Worm (Caenorhabditis elegans) whole organism, L3 larva: ENCODE results near the gene K04A8.1.
A peak's percentile ranks its signal among the peaks of the same experiment; 100 is the strongest.

ENCODE experiments used
- R02D3.7 ChIP-seq: fragments of 150-350 bp; optimal IDR thresholded peaks from 2 replicates; lab custom pipeline; 2014; ENCODE audit warnings: missing biosample characterization, missing genetic modification characterization
- ZK546.5 ChIP-seq: sonication (generic microtip); optimal IDR thresholded peaks from 2 replicates; lab custom pipeline; 2017; ENCODE audit warnings: missing biosample characterization, missing genetic modification characterization
- ama-1 ChIP-seq: fragments of 150-350 bp; optimal IDR thresholded peaks from 2 replicates; lab custom pipeline; 2018
- ceh-16 ChIP-seq: sonication (generic microtip); optimal IDR thresholded peaks from 2 replicates; lab custom pipeline; 2017; ENCODE audit warnings: missing biosample characterization, missing genetic modification characterization
- ceh-28 ChIP-seq: fragments of 150-350 bp; optimal IDR thresholded peaks from 2 replicates; lab custom pipeline; 2014; ENCODE audit warnings: missing biosample characterization, missing genetic modification reagents, missing genetic modification characterization
- ceh-82 ChIP-seq: fragments of 150-350 bp; optimal IDR thresholded peaks from 2 replicates; lab custom pipeline; 2014; ENCODE audit warnings: missing biosample characterization, missing genetic modification characterization
- daf-12 ChIP-seq: fragments of 150-350 bp; optimal IDR thresholded peaks from 2 replicates; lab custom pipeline; 2014; ENCODE audit warnings: missing biosample characterization, missing genetic modification reagents, missing genetic modification characterization
- egl-27 ChIP-seq: sonication (generic microtip); optimal IDR thresholded peaks from 4 replicates; lab custom pipeline; 2017; ENCODE audit warnings: missing biosample characterization, missing genetic modification reagents, missing genetic modification characterization
- egl-5 ChIP-seq: fragments of 150-350 bp; optimal IDR thresholded peaks from 2 replicates; lab custom pipeline; 2017; ENCODE audit warnings: missing biosample characterization, missing genetic modification reagents, missing genetic modification characterization, inconsistent platforms
- elt-1 ChIP-seq: fragments of 150-350 bp; optimal IDR thresholded peaks from 2 replicates; lab custom pipeline; 2014; ENCODE audit warnings: missing biosample characterization, missing genetic modification characterization
- elt-2 ChIP-seq: sonication (generic microtip); optimal IDR thresholded peaks from 2 replicates; lab custom pipeline; 2016; ENCODE audit warnings: missing genetic modification reagents, mild to moderate bottlenecking, missing genetic modification characterization, missing compliant biosample characterization
- fkh-10 ChIP-seq: sonication (generic microtip); optimal IDR thresholded peaks from 2 replicates; lab custom pipeline; 2017; ENCODE audit warnings: missing biosample characterization, missing genetic modification reagents, missing genetic modification characterization
- fkh-2 ChIP-seq: fragments of 150-350 bp; optimal IDR thresholded peaks from 2 replicates; lab custom pipeline; 2014; ENCODE audit warnings: missing biosample characterization, missing genetic modification reagents, missing genetic modification characterization
- fos-1 ChIP-seq: fragments of 150-350 bp; optimal IDR thresholded peaks from 2 replicates; lab custom pipeline; 2014; ENCODE audit warnings: missing biosample characterization, missing genetic modification characterization
- hmg-11 ChIP-seq: sonication (generic microtip); optimal IDR thresholded peaks from 2 replicates; lab custom pipeline; 2016; ENCODE audit warnings: missing genetic modification characterization, missing compliant biosample characterization
- jun-1 ChIP-seq: fragments of 150-350 bp; optimal IDR thresholded peaks from 2 replicates; lab custom pipeline; 2014; ENCODE audit warnings: missing biosample characterization, missing genetic modification reagents, missing genetic modification characterization
- lin-15B ChIP-seq: fragments of 150-350 bp; optimal IDR thresholded peaks from 2 replicates; lab custom pipeline; 2014; ENCODE audit warnings: missing biosample characterization, missing genetic modification characterization
- lin-39 ChIP-seq: fragments of 150-350 bp; optimal IDR thresholded peaks from 2 replicates; lab custom pipeline; 2018; ENCODE audit warnings: missing biosample characterization, missing genetic modification reagents, missing genetic modification characterization
- lsy-12 ChIP-seq: sonication (generic microtip); optimal IDR thresholded peaks from 2 replicates; lab custom pipeline; 2016; ENCODE audit warnings: mild to moderate bottlenecking, missing genetic modification characterization, missing compliant biosample characterization
- mdl-1 ChIP-seq: fragments of 150-350 bp; optimal IDR thresholded peaks from 2 replicates; lab custom pipeline; 2014; ENCODE audit warnings: missing biosample characterization, missing genetic modification characterization
- nfya-1 ChIP-seq: sonication (generic microtip); optimal IDR thresholded peaks from 2 replicates; lab custom pipeline; 2017; ENCODE audit warnings: missing genetic modification characterization, mild to moderate bottlenecking, missing compliant biosample characterization, antibody characterized with exemption, moderate library complexity; ENCODE audit not compliant: insufficient read depth
- nhr-11 ChIP-seq: fragments of 150-350 bp; optimal IDR thresholded peaks from 2 replicates; lab custom pipeline; 2014; ENCODE audit warnings: missing biosample characterization, missing genetic modification characterization
- nhr-12 ChIP-seq: fragments of 150-350 bp; optimal IDR thresholded peaks from 2 replicates; lab custom pipeline; 2014; ENCODE audit warnings: missing biosample characterization, missing genetic modification characterization
- nhr-23 ChIP-seq: fragments of 150-350 bp; optimal IDR thresholded peaks from 2 replicates; lab custom pipeline; 2014; ENCODE audit warnings: missing biosample characterization, missing genetic modification reagents, missing genetic modification characterization
- nhr-237 ChIP-seq: fragments of 150-350 bp; optimal IDR thresholded peaks from 2 replicates; lab custom pipeline; 2014; ENCODE audit warnings: missing biosample characterization, missing genetic modification characterization
- nhr-25 ChIP-seq: sonication (generic microtip); optimal IDR thresholded peaks from 2 replicates; lab custom pipeline; 2017; ENCODE audit warnings: missing biosample characterization, missing genetic modification characterization
- nhr-43 ChIP-seq: sonication (generic microtip); optimal IDR thresholded peaks from 2 replicates; lab custom pipeline; 2016; ENCODE audit warnings: mild to moderate bottlenecking, missing genetic modification characterization, missing compliant biosample characterization; ENCODE audit not compliant: poor library complexity, severe bottlenecking
- nhr-67 ChIP-seq: fragments of 150-350 bp; optimal IDR thresholded peaks from 2 replicates; lab custom pipeline; 2014; ENCODE audit warnings: missing biosample characterization, missing genetic modification characterization
- nhr-76 ChIP-seq: fragments of 150-350 bp; sonication (generic microtip); optimal IDR thresholded peaks from 5 replicates; lab custom pipeline; 2014; ENCODE audit warnings: missing biosample characterization, missing genetic modification characterization
- nhr-77 ChIP-seq: fragments of 150-350 bp; optimal IDR thresholded peaks from 2 replicates; lab custom pipeline; 2014; ENCODE audit warnings: missing biosample characterization, missing genetic modification characterization
- pha-4 ChIP-seq: fragments of 150-350 bp; optimal IDR thresholded peaks from 2 replicates; lab custom pipeline; 2014; ENCODE audit warnings: missing biosample characterization, missing genetic modification reagents, missing genetic modification characterization
- pqm-1 ChIP-seq: fragments of 150-350 bp; optimal IDR thresholded peaks from 2 replicates; lab custom pipeline; 2017; ENCODE audit warnings: missing biosample characterization, missing genetic modification characterization, inconsistent platforms
- sea-2 ChIP-seq: fragments of 150-350 bp; sonication (generic microtip); optimal IDR thresholded peaks from 4 replicates; lab custom pipeline; 2014; ENCODE audit warnings: missing biosample characterization, missing genetic modification reagents, missing genetic modification characterization
- skn-1 ChIP-seq: fragments of 150-350 bp; optimal IDR thresholded peaks from 2 replicates; lab custom pipeline; 2014; ENCODE audit warnings: missing biosample characterization, missing genetic modification characterization
- snpc-4 ChIP-seq: fragments of 150-350 bp; optimal IDR thresholded peaks from 2 replicates; lab custom pipeline; 2014; ENCODE audit warnings: missing biosample characterization, missing genetic modification characterization
- tbx-2 ChIP-seq: sonication (generic microtip); optimal IDR thresholded peaks from 2 replicates; lab custom pipeline; 2016; ENCODE audit warnings: mild to moderate bottlenecking, missing genetic modification characterization, missing compliant biosample characterization
- unc-39 ChIP-seq: sonication (generic microtip); optimal IDR thresholded peaks from 4 replicates; lab custom pipeline; 2017; ENCODE audit warnings: missing biosample characterization, missing genetic modification characterization
- unc-62 ChIP-seq: fragments of 150-350 bp; sonication (generic microtip); optimal IDR thresholded peaks from 4 replicates; lab custom pipeline; 2014; ENCODE audit warnings: missing biosample characterization, missing genetic modification reagents, missing genetic modification characterization
- zag-1 ChIP-seq: fragments of 150-350 bp; optimal IDR thresholded peaks from 2 replicates; lab custom pipeline; 2014; ENCODE audit warnings: missing biosample characterization, missing genetic modification characterization
- ztf-11 ChIP-seq: fragments of 150-350 bp; optimal IDR thresholded peaks from 2 replicates; lab custom pipeline; 2014; ENCODE audit warnings: missing biosample characterization, missing genetic modification characterization
- ztf-4 ChIP-seq: fragments of 150-350 bp; optimal IDR thresholded peaks from 2 replicates; lab custom pipeline; 2014; ENCODE audit warnings: missing biosample characterization, missing genetic modification characterization

K04A8.1 gene

ce11 chrV:6565851-6566386 lies at the start of gene K04A8.1:
TSS of gene K04A8.1 (plus strand) at chrV:6566336.
- TF ChIP-seq pqm-1 (tag; lab: Kevin White, UChicago): peak; percentile 49
- TF ChIP-seq pha-4 (tag; lab: Kevin White, UChicago): peak; percentile 79
- peak; percentile 39 for TF ChIP-seq elt-2 (tag; lab: Kevin White, UChicago)
- TF ChIP-seq ZK546.5 (tag; lab: Kevin White, UChicago): no peak

- peak; percentile 21 for TF ChIP-seq snpc-4 (tag; lab: Kevin White, UChicago)
- TF ChIP-seq lin-39 (tag; lab: Kevin White, UChicago): no peak
- no peak for TF ChIP-seq unc-62 (GFP tag; lab: Kevin White, UChicago)
- no peak for TF ChIP-seq nhr-25 (tag; lab: Kevin White, UChicago)
- peak; percentile 31 for TF ChIP-seq hmg-11
- no peak for TF ChIP-seq elt-1 (tag; lab: Kevin White, UChicago)
- no peak for TF ChIP-seq fos-1 (tag; lab: Kevin White, UChicago)
- no peak for TF ChIP-seq ceh-82 (tag; lab: Kevin White, UChicago)
- TF ChIP-seq lsy-12 (tag; lab: Kevin White, UChicago): no peak
- TF ChIP-seq egl-5 (tag; lab: Kevin White, UChicago): no peak
- no peak for TF ChIP-seq ama-1 (lab: Kevin White, UChicago)
- peak; percentile 55 for TF ChIP-seq ceh-28
- TF ChIP-seq tbx-2 (tag; lab: Kevin White, UChicago): no peak
- no peak for TF ChIP-seq zag-1
- peak; percentile 70 for TF ChIP-seq pha-4 (tag; lab: Kevin White, UChicago)
- no peak for TF ChIP-seq unc-39 (tag; lab: Kevin White, UChicago)
- TF ChIP-seq nhr-43: no peak
- TF ChIP-seq ZK546.5 (tag; lab: Kevin White, UChicago): no peak
- no peak for TF ChIP-seq skn-1 (tag; lab: Kevin White, UChicago)
- no peak for TF ChIP-seq fkh-10 (GFP tag; lab: Kevin White, UChicago)
- TF ChIP-seq nhr-237 (tag; lab: Kevin White, UChicago): no peak
- TF ChIP-seq ceh-16: no peak
- TF ChIP-seq egl-27: no peak
- no peak for TF ChIP-seq daf-12
- TF ChIP-seq nhr-12: no peak
- no peak for TF ChIP-seq R02D3.7 (tag; lab: Kevin White, UChicago)
- no peak for TF ChIP-seq nhr-67 (tag; lab: Kevin White, UChicago)
- TF ChIP-seq ztf-4 (tag; lab: Kevin White, UChicago): no peak
- no peak for TF ChIP-seq pqm-1 (tag; lab: Kevin White, UChicago)
- peak; percentile 10 for TF ChIP-seq nfya-1 (tag; lab: Kevin White, UChicago)
- TF ChIP-seq elt-2 (tag; lab: Kevin White, UChicago): peak; percentile 30
- TF ChIP-seq nhr-23 (tag; lab: Kevin White, UChicago): no peak
- TF ChIP-seq nhr-77: no peak
- TF ChIP-seq fkh-2: no peak
- TF ChIP-seq sea-2 (GFP tag; lab: Kevin White, UChicago): no peak
- TF ChIP-seq nhr-76 (tag; lab: Kevin White, UChicago): no peak
- no peak for TF ChIP-seq ztf-11 (tag; lab: Kevin White, UChicago)
- no peak for TF ChIP-seq nhr-11 (tag; lab: Kevin White, UChicago)
- peak; percentile 38 for TF ChIP-seq lin-15B
- TF ChIP-seq jun-1 (tag; lab: Kevin White, UChicago): no peak
- TF ChIP-seq mdl-1 (tag; lab: Kevin White, UChicago): no peak
Measured at ce11 chrV:6516491-6517304, 49.4 kb upstream of the K04A8.1 start, which contains the start of gene mdh-1. TSS of gene mdh-1 (minus strand) at chrV:6516526.
